Fruit fly (Drosophila melanogaster) whole organism, embryonic: ENCODE data around the gene CG5808.
A peak's percentile ranks its signal among the peaks of the same experiment; 100 is the strongest.

Experiments used
- ATbp ChIP-seq: fragments of 200-800 bp; sonication (Bioruptor generic); optimal IDR thresholded peaks from 2 replicates; lab custom pipeline; 2017; ENCODE audit warnings: missing biosample characterization, mild to moderate bottlenecking, missing genetic modification characterization, missing genetic modification reagents
- Antp ChIP-seq: fragments of 200-800 bp; sonication (Bioruptor generic); optimal IDR thresholded peaks from 3 replicates; lab custom pipeline; 2016; ENCODE audit warnings: missing biosample characterization, missing genetic modification characterization
- CG10366 ChIP-seq: fragments of 200-800 bp; sonication (Bioruptor generic); IDR thresholded peaks from 2 replicates; pipeline ENCODE4 v1.3.6; 2022; ENCODE audit warnings: missing biosample characterization, missing genetic modification characterization
- CG11398 ChIP-seq: fragments of 200-800 bp; sonication (Bioruptor generic); optimal IDR thresholded peaks from 2 replicates; lab custom pipeline; 2016; ENCODE audit warnings: missing biosample characterization, missing genetic modification characterization
- CG11456 ChIP-seq: fragments of 200-800 bp; sonication (Bioruptor generic); IDR thresholded peaks from 3 replicates; pipeline ENCODE4 v1.3.6; 2022; ENCODE audit warnings: missing biosample characterization, missing genetic modification characterization
- CG12071 ChIP-seq: fragments of 200-800 bp; sonication (Bioruptor generic); optimal IDR thresholded peaks from 3 replicates; lab custom pipeline; 2018; ENCODE audit warnings: missing biosample characterization, mild to moderate bottlenecking, missing genetic modification characterization
- CG12219 ChIP-seq: fragments of 200-800 bp; sonication (Bioruptor generic); optimal IDR thresholded peaks from 3 replicates; lab custom pipeline; 2018; ENCODE audit warnings: missing biosample characterization, mild to moderate bottlenecking, missing genetic modification characterization
- CG14014 ChIP-seq: fragments of 200-800 bp; sonication (Bioruptor generic); IDR thresholded peaks from 2 replicates; pipeline ENCODE4 v1.3.6; 2022; ENCODE audit warnings: missing biosample characterization, missing genetic modification characterization
- CG14710 ChIP-seq: fragments of 200-800 bp; sonication (Bioruptor generic); optimal IDR thresholded peaks from 3 replicates; lab custom pipeline; 2019; ENCODE audit warnings: missing biosample characterization, mild to moderate bottlenecking, missing genetic modification characterization, moderate library complexity
- CG17568 ChIP-seq: fragments of 200-800 bp; sonication (Bioruptor generic); optimal IDR thresholded peaks from 2 replicates; lab custom pipeline; 2018; ENCODE audit warnings: missing biosample characterization, mild to moderate bottlenecking, missing genetic modification characterization, moderate library complexity
- CG32767 ChIP-seq: fragments of 200-800 bp; sonication (Bioruptor generic); IDR thresholded peaks from 2 replicates; pipeline ENCODE4 v1.3.6; 2022; ENCODE audit warnings: missing biosample characterization, missing genetic modification characterization
- CG4404 ChIP-seq: fragments of 200-800 bp; sonication (Bioruptor generic); IDR thresholded peaks from 2 replicates; pipeline ENCODE4 v1.3.6; 2022; ENCODE audit warnings: missing biosample characterization, missing genetic modification characterization
- CG4854 ChIP-seq: fragments of 200-800 bp; sonication (Bioruptor generic); optimal IDR thresholded peaks from 2 replicates; lab custom pipeline; 2016; ENCODE audit warnings: missing biosample characterization, missing genetic modification characterization, inconsistent platforms
- CG7963 ChIP-seq: fragments of 200-800 bp; sonication (Bioruptor generic); IDR thresholded peaks from 3 replicates; pipeline ENCODE4 v1.3.6; 2022; ENCODE audit warnings: missing biosample characterization, missing genetic modification characterization; ENCODE audit not compliant: partially characterized antibody
- CG9876 ChIP-seq: fragments of 200-800 bp; sonication (Bioruptor generic); optimal IDR thresholded peaks from 2 replicates; lab custom pipeline; 2016; ENCODE audit warnings: missing biosample characterization, missing genetic modification characterization
- CHES-1-like ChIP-seq: fragments of 200-800 bp; sonication (Bioruptor generic); optimal IDR thresholded peaks from 2 replicates; lab custom pipeline; 2016; ENCODE audit warnings: missing biosample characterization, missing genetic modification characterization
- Chrac-16 ChIP-seq: fragments of 200-800 bp; sonication (Bioruptor generic); optimal IDR thresholded peaks from 3 replicates; lab custom pipeline; 2016; ENCODE audit warnings: missing biosample characterization, missing genetic modification characterization
- Dad ChIP-seq: fragments of 200-800 bp; sonication (Bioruptor generic); optimal IDR thresholded peaks from 3 replicates; lab custom pipeline; 2016; ENCODE audit warnings: missing biosample characterization, missing genetic modification characterization
- Dbx ChIP-seq: fragments of 200-800 bp; sonication (Bioruptor generic); IDR thresholded peaks from 3 replicates; pipeline ENCODE4 v1.3.6; 2022; ENCODE audit warnings: missing biosample characterization, missing genetic modification characterization
- Doc2 ChIP-seq: fragments of 200-800 bp; sonication (Bioruptor generic); IDR thresholded peaks from 2 replicates; pipeline ENCODE4 v1.3.6; 2022; ENCODE audit warnings: missing biosample characterization, missing genetic modification characterization
- Dref ChIP-seq: fragments of 200-800 bp; sonication (Bioruptor generic); IDR thresholded peaks from 2 replicates; pipeline ENCODE4 v1.3.6; 2022; ENCODE audit warnings: missing biosample characterization, missing genetic modification characterization
- Elba2 ChIP-seq: fragments of 200-800 bp; sonication (Bioruptor generic); optimal IDR thresholded peaks from 3 replicates; lab custom pipeline; 2016; ENCODE audit warnings: missing biosample characterization, missing genetic modification characterization
- GATAe ChIP-seq: fragments of 200-800 bp; sonication (Bioruptor generic); conservative IDR thresholded peaks from 2 replicates; pipeline ENCODE4 v1.3.6; 2022; ENCODE audit warnings: missing biosample characterization, missing genetic modification characterization
- Hr51 ChIP-seq, 2 experiments: fragments of 200-800 bp; sonication (Bioruptor generic); optimal IDR thresholded peaks; 2 replicates in 1 of 2; 3 replicates in 1 of 2; lab custom pipeline; 2016 to 2018; ENCODE audit warnings: missing biosample characterization in 2 of 2, missing genetic modification characterization in 2 of 2, mild to moderate bottlenecking in 1 of 2, moderate library complexity in 1 of 2
- Lim3 ChIP-seq: fragments of 200-800 bp; sonication (Bioruptor generic); IDR thresholded peaks from 2 replicates; pipeline ENCODE4 v1.3.6; 2022; ENCODE audit warnings: missing biosample characterization, missing genetic modification characterization
- MESR4 ChIP-seq: fragments of 200-800 bp; sonication (Bioruptor generic); optimal IDR thresholded peaks from 2 replicates; lab custom pipeline; 2018; ENCODE audit warnings: missing biosample characterization, mild to moderate bottlenecking, missing genetic modification characterization, moderate library complexity
- Max ChIP-seq: fragments of 200-800 bp; sonication (Bioruptor generic); optimal IDR thresholded peaks from 2 replicates; lab custom pipeline; 2016; ENCODE audit warnings: missing biosample characterization, mild to moderate bottlenecking, missing genetic modification characterization
- NC2α ChIP-seq: fragments of 200-800 bp; sonication (Bioruptor generic); optimal IDR thresholded peaks from 2 replicates; lab custom pipeline; 2016; ENCODE audit warnings: missing biosample characterization, missing genetic modification characterization
- Pdp1 ChIP-seq, 2 experiments: fragments of 200-800 bp; sonication (Bioruptor generic); optimal IDR thresholded peaks; 3 replicates each; lab custom pipeline; 2016; ENCODE audit warnings: missing biosample characterization in 2 of 2, missing genetic modification characterization in 2 of 2, mild to moderate bottlenecking in 1 of 2, moderate library complexity in 1 of 2
- Rfx ChIP-seq: fragments of 200-800 bp; sonication (Bioruptor generic); IDR thresholded peaks from 2 replicates; pipeline ENCODE4 v1.3.6; 2022; ENCODE audit warnings: missing biosample characterization, missing genetic modification characterization
- Six4 ChIP-seq: fragments of 200-800 bp; sonication (Bioruptor generic); optimal IDR thresholded peaks from 2 replicates; lab custom pipeline; 2016; ENCODE audit warnings: missing biosample characterization, missing genetic modification characterization
- Sox100B ChIP-seq: fragments of 200-800 bp; sonication (Bioruptor generic); optimal IDR thresholded peaks from 3 replicates; lab custom pipeline; 2018; ENCODE audit warnings: missing biosample characterization, mild to moderate bottlenecking, missing genetic modification characterization
- Ssrp ChIP-seq: fragments of 200-800 bp; sonication (Bioruptor generic); optimal IDR thresholded peaks from 2 replicates; lab custom pipeline; 2018; ENCODE audit warnings: missing biosample characterization, mild to moderate bottlenecking, missing genetic modification characterization, moderate library complexity
- ase ChIP-seq: fragments of 200-800 bp; sonication (Bioruptor generic); IDR thresholded peaks from 3 replicates; pipeline ENCODE4 v1.3.6; 2022; ENCODE audit warnings: missing biosample characterization, missing genetic modification characterization
- cad ChIP-seq: fragments of >200 bp; optimal IDR thresholded peaks from 2 replicates; lab custom pipeline; 2017; ENCODE audit warnings: missing biosample characterization, missing genetic modification characterization
- cato ChIP-seq: fragments of 200-800 bp; sonication (Bioruptor generic); optimal IDR thresholded peaks from 2 replicates; lab custom pipeline; 2016; ENCODE audit warnings: missing biosample characterization, missing genetic modification characterization, borderline replicate concordance
- danr ChIP-seq: fragments of 200-800 bp; sonication (Bioruptor generic); IDR thresholded peaks from 2 replicates; pipeline ENCODE4 v1.3.6; 2022; ENCODE audit warnings: missing biosample characterization, missing genetic modification characterization
- dimm ChIP-seq: fragments of 200-800 bp; sonication (Bioruptor generic); IDR thresholded peaks from 2 replicates; pipeline ENCODE4 v1.3.6; 2022; ENCODE audit warnings: missing biosample characterization, missing genetic modification characterization
- en ChIP-seq: fragments of 200-800 bp; sonication (Bioruptor generic); optimal IDR thresholded peaks from 2 replicates; lab custom pipeline; 2016; ENCODE audit warnings: missing biosample characterization, missing genetic modification characterization
- fd96Cb ChIP-seq: fragments of 200-800 bp; sonication (Bioruptor generic); optimal IDR thresholded peaks from 2 replicates; lab custom pipeline; 2018; ENCODE audit warnings: missing biosample characterization, mild to moderate bottlenecking, missing genetic modification characterization, moderate library complexity
- gro ChIP-seq: fragments of 200-800 bp; sonication (Bioruptor generic); optimal IDR thresholded peaks from 2 replicates; lab custom pipeline; 2016; ENCODE audit warnings: missing biosample characterization, missing genetic modification characterization
- hb ChIP-seq: fragments of 200-800 bp; sonication (Bioruptor generic); IDR thresholded peaks from 3 replicates; pipeline ENCODE4 v1.3.6; 2022; ENCODE audit warnings: missing biosample characterization, missing genetic modification characterization; ENCODE audit not compliant: partially characterized antibody
- hkb ChIP-seq, 2 experiments: fragments of 200-800 bp in 1 of 2; fragments of >200 bp in 1 of 2; sonication (Bioruptor generic) in 1 of 2; IDR thresholded peaks in 1 of 2; optimal IDR thresholded peaks in 1 of 2; 2 replicates each; pipeline versions ENCODE4 v1.3.6 to Lab custom; 2017 to 2022; ENCODE audit warnings: missing biosample characterization in 1 of 2, missing genetic modification characterization in 1 of 2
- lilli ChIP-seq: fragments of 200-800 bp; sonication (Bioruptor generic); optimal IDR thresholded peaks from 3 replicates; lab custom pipeline; 2016; ENCODE audit warnings: missing biosample characterization, missing genetic modification characterization
- run ChIP-seq: fragments of 200-800 bp; sonication (Bioruptor generic); optimal IDR thresholded peaks from 3 replicates; lab custom pipeline; 2018; ENCODE audit warnings: missing biosample characterization, mild to moderate bottlenecking, missing genetic modification characterization
- sens-2 ChIP-seq: fragments of 200-800 bp; sonication (Bioruptor generic); IDR thresholded peaks from 2 replicates; pipeline ENCODE4 v1.3.6; 2022; ENCODE audit warnings: missing biosample characterization, missing genetic modification characterization
- slp2 ChIP-seq: fragments of 200-800 bp; sonication (Bioruptor generic); optimal IDR thresholded peaks from 2 replicates; lab custom pipeline; 2016; ENCODE audit warnings: missing biosample characterization, missing genetic modification characterization
- tap ChIP-seq: fragments of 200-800 bp; optimal IDR thresholded peaks from 3 replicates; lab custom pipeline; 2019; ENCODE audit warnings: missing biosample characterization, mild to moderate bottlenecking, missing genetic modification characterization, moderate library complexity
- vnd ChIP-seq: fragments of 200-800 bp; sonication (Bioruptor generic); IDR thresholded peaks from 3 replicates; pipeline ENCODE4 v1.3.6; 2022; ENCODE audit warnings: missing biosample characterization, missing genetic modification characterization; ENCODE audit not compliant: partially characterized antibody

CG5808 gene

DNA sequence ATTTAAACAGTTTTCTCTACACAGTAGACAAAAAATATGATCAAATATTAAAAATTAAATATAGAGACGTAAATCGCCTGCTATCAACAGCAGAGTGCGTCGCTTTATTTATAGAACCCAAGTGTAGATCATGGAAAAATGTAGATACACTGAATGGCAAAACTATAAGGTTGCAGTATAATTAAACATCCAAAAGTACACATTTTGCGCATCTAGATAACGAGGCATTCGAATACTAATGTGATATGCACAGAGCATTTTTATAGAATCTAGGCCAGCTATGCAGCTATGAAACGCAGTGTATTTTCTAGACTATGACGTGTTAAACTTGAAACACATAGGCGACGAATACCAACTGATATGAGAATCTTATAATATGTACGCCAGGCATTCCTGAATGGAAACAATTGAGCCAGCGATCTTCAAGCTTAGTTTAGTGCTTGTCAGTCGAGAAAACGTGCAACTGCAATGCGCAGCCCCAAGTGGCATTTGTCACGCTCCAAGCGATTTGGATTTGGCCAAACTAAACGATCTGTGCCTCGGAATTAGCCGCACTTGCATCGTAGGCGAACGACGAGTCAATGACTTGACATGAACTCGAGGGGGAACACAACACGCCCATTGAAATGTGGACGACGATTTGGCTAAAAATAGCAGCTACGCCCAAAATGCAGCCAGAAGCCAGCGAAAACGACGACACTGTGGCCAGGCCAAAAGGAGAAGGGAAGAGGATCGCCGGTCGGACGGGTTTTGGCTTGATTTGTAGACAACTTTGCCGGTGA, 5.8 kb downstream of the CG5808 start (continued):
- TF ChIP-seq GATAe (peak; percentile 41; the same call in 1 of the 2 replicates), lilli (GFP tag; lab: Kevin White, UChicago) (peak; percentile 92), sens-2 (GFP tag; lab: Robert Waterston, UW) (peak; percentile 71; the same call in 1 of the 2 replicates), Max (GFP tag; lab: Kevin White, UChicago) (peak; percentile 73), CG14710 (tag; lab: Kevin White, UChicago) (peak; percentile 58), CG12071 (peak; percentile 94), hkb (optimal IDR thresholded peaks at IDR 0.05; lab: Kevin White, UChicago) (no peak), hkb (GFP tag; IDR thresholded peaks at IDR 0.05; lab: Robert Waterston, UW) (peak; percentile 92), ase (GFP tag; lab: Robert Waterston, UW) (peak; percentile 90), cad (GFP tag; lab: Kevin White, UChicago) (no peak), Doc2 (peak; percentile 77), vnd (GFP tag; lab: Robert Waterston, UW) (no peak), hb (GFP tag; lab: Robert Waterston, UW) (no peak), fd96Cb (tag; lab: Kevin White, UChicago) (peak; percentile 88), CG9876 (GFP tag; lab: Kevin White, UChicago) (peak; percentile 50), CG17568 (peak; percentile 85), Ssrp (tag; lab: Kevin White, UChicago) (peak; percentile 79), Elba2 (GFP tag; lab: Kevin White, UChicago) (no peak), CG12219 (GFP tag; lab: Kevin White, UChicago) (peak; percentile 92), dimm (peak; percentile 67), Antp (GFP tag; lab: Kevin White, UChicago) (peak; percentile 79), Pdp1 (GFP tag; optimal IDR thresholded peaks at IDR 0.05; lab: Kevin White, UChicago) (peak; percentile 77 to 84), MESR4 (GFP tag; lab: Kevin White, UChicago) (peak; percentile 44), ATbp (GFP tag; lab: Kevin White, UChicago) (peak; percentile 78), tap (tag; lab: Kevin White, UChicago) (peak; percentile 90), CG11456 (GFP tag; lab: Robert Waterston, UW) (peak; percentile 92), CG32767 (GFP tag; lab: Robert Waterston, UW) (peak; percentile 81), Lim3 (GFP tag; lab: Robert Waterston, UW) (peak; percentile 47; the same call in 1 of the 2 replicates), Rfx (GFP tag; lab: Robert Waterston, UW) (peak; percentile 95), NC2α (GFP tag; lab: Kevin White, UChicago) (peak; percentile 25), Dbx (peak; percentile 90), Sox100B (GFP tag; lab: Kevin White, UChicago) (peak; percentile 81), Chrac-16 (GFP tag; lab: Kevin White, UChicago) (peak; percentile 78), Dref (no peak), CG7963 (GFP tag; lab: Robert Waterston, UW) (no peak), gro (peak; percentile 91), CG4404 (GFP tag; lab: Robert Waterston, UW) (peak; percentile 61), Six4 (GFP tag; lab: Kevin White, UChicago) (peak; percentile 75), cato (GFP tag; lab: Kevin White, UChicago) (peak; percentile 65), Hr51 (GFP tag; optimal IDR thresholded peaks at IDR 0.05; lab: Kevin White, UChicago) (peak; percentile 76 to 90), run (tag; lab: Kevin White, UChicago) (peak; percentile 59), CG11398 (GFP tag; lab: Kevin White, UChicago) (peak; percentile 71), CG14014 (GFP tag; lab: Robert Waterston, UW) (peak; percentile 93), CHES-1-like (GFP tag; lab: Kevin White, UChicago) (peak; percentile 82), slp2 (peak; percentile 78), Dad (GFP tag; lab: Kevin White, UChicago) (peak; percentile 86), CG10366 (GFP tag; lab: Robert Waterston, UW) (peak; percentile 89), danr (peak; percentile 75), en (GFP tag; lab: Kevin White, UChicago) (peak; percentile 63), CG4854 (GFP tag; lab: Kevin White, UChicago) (peak; percentile 76)
